Fruit fly (Drosophila melanogaster) whole organism, embryonic: ENCODE results near the gene Acat2.

Experiments used
- Awh ChIP-seq: fragments of 200-800 bp; sonication (Bioruptor generic); IDR thresholded peaks from 2 replicates; pipeline ENCODE4, ENCODE4 v1.3.6; 2022; ENCODE audit warnings: missing biosample characterization, missing genetic modification characterization
- CG10565 ChIP-seq: fragments of 200-800 bp; sonication (Bioruptor generic); optimal IDR thresholded peaks from 3 replicates; lab custom pipeline; 2016; ENCODE audit warnings: missing biosample characterization, mild to moderate bottlenecking, missing genetic modification characterization
- CG12104 ChIP-seq: fragments of 200-800 bp; sonication (Bioruptor generic); optimal IDR thresholded peaks from 3 replicates; lab custom pipeline; 2016; ENCODE audit warnings: missing biosample characterization, missing genetic modification characterization
- CG13775 ChIP-seq: fragments of 200-800 bp; sonication (Bioruptor generic); optimal IDR thresholded peaks from 3 replicates; lab custom pipeline; 2017; ENCODE audit warnings: missing biosample characterization, mild to moderate bottlenecking, missing genetic modification characterization
- CG14965 ChIP-seq: fragments of 200-800 bp; sonication (Bioruptor generic); optimal IDR thresholded peaks from 2 replicates; lab custom pipeline; 2016; ENCODE audit warnings: missing biosample characterization, missing genetic modification characterization, borderline replicate concordance
- CG1529 ChIP-seq: fragments of 200-800 bp; sonication (Bioruptor generic); optimal IDR thresholded peaks from 3 replicates; lab custom pipeline; 2018; ENCODE audit warnings: missing biosample characterization, missing genetic modification characterization
- CG17361 ChIP-seq: fragments of 200-800 bp; sonication (Bioruptor generic); IDR thresholded peaks from 3 replicates; pipeline ENCODE4 v1.3.6; 2022; ENCODE audit warnings: missing biosample characterization, missing genetic modification characterization
- CG17385 ChIP-seq: fragments of 200-800 bp; sonication (Bioruptor generic); optimal IDR thresholded peaks from 3 replicates; lab custom pipeline; 2018; ENCODE audit warnings: missing biosample characterization, mild to moderate bottlenecking, missing genetic modification characterization
- CG2678 ChIP-seq: fragments of 200-800 bp; sonication (Bioruptor generic); optimal IDR thresholded peaks from 3 replicates; lab custom pipeline; 2019; ENCODE audit warnings: missing biosample characterization, mild to moderate bottlenecking, missing genetic modification characterization, moderate library complexity
- CG6689 ChIP-seq: fragments of 200-800 bp; sonication (Bioruptor generic); IDR thresholded peaks from 2 replicates; pipeline ENCODE4 v1.3.6; 2022; ENCODE audit warnings: missing biosample characterization, missing genetic modification characterization
- CG6854 ChIP-seq: fragments of 200-800 bp; sonication (Bioruptor generic); optimal IDR thresholded peaks from 3 replicates; lab custom pipeline; 2017; ENCODE audit warnings: missing biosample characterization, mild to moderate bottlenecking, missing genetic modification characterization
- CG7357 ChIP-seq: fragments of 200-800 bp; sonication (Bioruptor generic); IDR thresholded peaks from 3 replicates; pipeline ENCODE4 v1.3.6; 2022; ENCODE audit warnings: missing biosample characterization, missing genetic modification characterization
- CG7928 ChIP-seq: fragments of 200-800 bp; sonication (Bioruptor generic); optimal IDR thresholded peaks from 2 replicates; lab custom pipeline; 2017; ENCODE audit warnings: missing biosample characterization, mild to moderate bottlenecking, missing genetic modification characterization
- CG8765 ChIP-seq: fragments of 200-800 bp; sonication (Bioruptor generic); IDR thresholded peaks from 2 replicates; pipeline ENCODE4 v1.3.6; 2022; ENCODE audit warnings: missing biosample characterization, missing genetic modification characterization
- CG8924 ChIP-seq: fragments of 200-800 bp; optimal IDR thresholded peaks from 3 replicates; lab custom pipeline; 2019; ENCODE audit warnings: missing biosample characterization, mild to moderate bottlenecking, missing genetic modification characterization, moderate library complexity
- CG9876 ChIP-seq: fragments of 200-800 bp; sonication (Bioruptor generic); optimal IDR thresholded peaks from 2 replicates; lab custom pipeline; 2016; ENCODE audit warnings: missing biosample characterization, missing genetic modification characterization
- ERR ChIP-seq: fragments of 200-800 bp; sonication (Bioruptor generic); optimal IDR thresholded peaks from 2 replicates; lab custom pipeline; 2016; ENCODE audit warnings: missing biosample characterization, missing genetic modification characterization
- HmgD ChIP-seq: fragments of 200-800 bp; sonication (Bioruptor generic); optimal IDR thresholded peaks from 3 replicates; lab custom pipeline; 2016; ENCODE audit warnings: missing biosample characterization, missing genetic modification characterization
- Jarid2 ChIP-seq: fragments of 200-800 bp; sonication (Bioruptor generic); optimal IDR thresholded peaks from 3 replicates; lab custom pipeline; 2017; ENCODE audit warnings: mild to moderate bottlenecking, missing biosample characterization, missing genetic modification reagents, missing genetic modification characterization
- Mes4 ChIP-seq: fragments of 200-800 bp; sonication (Bioruptor generic); optimal IDR thresholded peaks from 2 replicates; lab custom pipeline; 2016; ENCODE audit warnings: missing biosample characterization, missing genetic modification characterization
- Mrtf ChIP-seq: fragments of 200-800 bp; sonication (Bioruptor generic); IDR thresholded peaks from 3 replicates; pipeline ENCODE4 v1.3.6; 2022; ENCODE audit warnings: missing biosample characterization, missing genetic modification characterization
- Nf-YA ChIP-seq: fragments of 200-800 bp; sonication (Bioruptor generic); IDR thresholded peaks from 2 replicates; pipeline ENCODE4 v1.3.6; 2022; ENCODE audit warnings: missing biosample characterization, missing genetic modification characterization
- Pdp1 ChIP-seq, 2 experiments: fragments of 200-800 bp; sonication (Bioruptor generic); optimal IDR thresholded peaks; 3 replicates each; lab custom pipeline; 2016; ENCODE audit warnings: missing biosample characterization in 2 of 2, missing genetic modification characterization in 2 of 2, mild to moderate bottlenecking in 1 of 2, moderate library complexity in 1 of 2
- Six4 ChIP-seq: fragments of 200-800 bp; sonication (Bioruptor generic); optimal IDR thresholded peaks from 2 replicates; lab custom pipeline; 2016; ENCODE audit warnings: missing biosample characterization, missing genetic modification characterization
- Spps ChIP-seq: fragments of 200-800 bp; sonication (Bioruptor generic); optimal IDR thresholded peaks from 2 replicates; lab custom pipeline; 2018; ENCODE audit warnings: missing biosample characterization, mild to moderate bottlenecking, missing genetic modification characterization
- Sry-δ ChIP-seq: fragments of 200-800 bp; sonication (Bioruptor generic); optimal IDR thresholded peaks from 2 replicates; lab custom pipeline; 2016; ENCODE audit warnings: missing biosample characterization, missing genetic modification characterization
- Vsx1 ChIP-seq: fragments of 200-800 bp; sonication (Bioruptor generic); optimal IDR thresholded peaks from 2 replicates; lab custom pipeline; 2017; ENCODE audit warnings: missing biosample characterization, mild to moderate bottlenecking, missing genetic modification characterization, missing genetic modification reagents
- ap ChIP-seq: fragments of 200-800 bp; sonication (Bioruptor generic); IDR thresholded peaks from 2 replicates; pipeline ENCODE4 v1.3.6; 2022; ENCODE audit warnings: missing biosample characterization, missing genetic modification characterization
- ara ChIP-seq: fragments of 200-800 bp; sonication (Bioruptor generic); IDR thresholded peaks from 2 replicates; pipeline ENCODE4 v1.3.6; 2022; ENCODE audit warnings: missing biosample characterization, missing genetic modification characterization
- ash1 ChIP-seq: fragments of 200-800 bp; sonication (Bioruptor generic); optimal IDR thresholded peaks from 2 replicates; lab custom pipeline; 2018; ENCODE audit warnings: missing biosample characterization, mild to moderate bottlenecking, missing genetic modification characterization
- az2 ChIP-seq: fragments of 200-800 bp; sonication (Bioruptor generic); optimal IDR thresholded peaks from 3 replicates; lab custom pipeline; 2016; ENCODE audit warnings: missing biosample characterization, missing genetic modification characterization
- ci ChIP-seq: fragments of 200-800 bp; sonication (Bioruptor generic); IDR thresholded peaks from 3 replicates; pipeline ENCODE4 v1.3.6; 2022; ENCODE audit warnings: missing biosample characterization, missing genetic modification characterization
- crc ChIP-seq: fragments of 200-800 bp; sonication (Bioruptor generic); optimal IDR thresholded peaks from 2 replicates; lab custom pipeline; 2016; ENCODE audit warnings: missing biosample characterization, missing genetic modification characterization
- crp ChIP-seq, 2 experiments: fragments of 200-800 bp; sonication (Bioruptor generic); optimal IDR thresholded peaks; 2 replicates in 1 of 2; 3 replicates in 1 of 2; lab custom pipeline; 2017; ENCODE audit warnings: missing biosample characterization in 2 of 2, missing genetic modification characterization in 2 of 2, mild to moderate bottlenecking in 1 of 2, moderate library complexity in 1 of 2
- dati ChIP-seq: fragments of 200-800 bp; sonication (Bioruptor generic); IDR thresholded peaks from 2 replicates; pipeline ENCODE4 v1.3.6; 2022; ENCODE audit warnings: missing biosample characterization, missing genetic modification characterization
- en ChIP-seq: fragments of 200-800 bp; sonication (Bioruptor generic); optimal IDR thresholded peaks from 2 replicates; lab custom pipeline; 2016; ENCODE audit warnings: missing biosample characterization, missing genetic modification characterization
- ewg ChIP-seq: fragments of 200-800 bp; sonication (Bioruptor generic); optimal IDR thresholded peaks from 3 replicates; lab custom pipeline; 2017; ENCODE audit warnings: mild to moderate bottlenecking, missing biosample characterization, missing genetic modification reagents, missing genetic modification characterization
- exex ChIP-seq: fragments of 200-800 bp; sonication (Bioruptor generic); optimal IDR thresholded peaks from 4 replicates; lab custom pipeline; 2018; ENCODE audit warnings: missing biosample characterization, mild to moderate bottlenecking, missing genetic modification characterization, moderate library complexity
- fd64A ChIP-seq: fragments of 200-800 bp; sonication (Bioruptor generic); optimal IDR thresholded peaks from 3 replicates; lab custom pipeline; 2018; ENCODE audit warnings: missing biosample characterization, mild to moderate bottlenecking, missing genetic modification characterization
- grau ChIP-seq: fragments of 200-800 bp; optimal IDR thresholded peaks from 3 replicates; lab custom pipeline; 2019; ENCODE audit warnings: missing biosample characterization, mild to moderate bottlenecking, missing genetic modification characterization, moderate library complexity
- h ChIP-seq: fragments of >200 bp; optimal IDR thresholded peaks from 2 replicates; lab custom pipeline; 2017
- insv ChIP-seq, 2 experiments: fragments of 200-800 bp; sonication (Bioruptor generic); optimal IDR thresholded peaks; 3 replicates each; lab custom pipeline; 2016 to 2018; ENCODE audit warnings: missing biosample characterization in 2 of 2, missing genetic modification characterization in 2 of 2
- nerfin-1 ChIP-seq: fragments of 200-800 bp; sonication (Bioruptor generic); optimal IDR thresholded peaks from 3 replicates; lab custom pipeline; 2019; ENCODE audit warnings: missing biosample characterization, mild to moderate bottlenecking, missing genetic modification characterization, moderate library complexity
- pros ChIP-seq: fragments of 200-800 bp; sonication (Bioruptor generic); optimal IDR thresholded peaks from 3 replicates; lab custom pipeline; 2019; ENCODE audit warnings: missing biosample characterization, mild to moderate bottlenecking, missing genetic modification characterization, moderate library complexity
- seq ChIP-seq: fragments of 200-800 bp; sonication (Bioruptor generic); IDR thresholded peaks from 2 replicates; pipeline ENCODE4 v1.3.6; 2022; ENCODE audit warnings: missing biosample characterization, missing genetic modification characterization
- tap ChIP-seq: fragments of 200-800 bp; optimal IDR thresholded peaks from 3 replicates; lab custom pipeline; 2019; ENCODE audit warnings: missing biosample characterization, mild to moderate bottlenecking, missing genetic modification characterization, moderate library complexity
- trh ChIP-seq: fragments of 200-800 bp; sonication (Bioruptor generic); optimal IDR thresholded peaks from 2 replicates; lab custom pipeline; 2016; ENCODE audit warnings: missing biosample characterization, missing genetic modification characterization
- wor ChIP-seq: fragments of 200-800 bp; sonication (Bioruptor generic); IDR thresholded peaks from 2 replicates; pipeline ENCODE4 v1.3.6; 2022; ENCODE audit warnings: missing biosample characterization, missing genetic modification characterization
- zf30C ChIP-seq: fragments of 200-800 bp; sonication (Bioruptor generic); optimal IDR thresholded peaks from 3 replicates; lab custom pipeline; 2018; ENCODE audit warnings: missing biosample characterization, mild to moderate bottlenecking, missing genetic modification characterization

The Acat2 gene

dm6 chr3L:1318241-1318640 is 15.5 kb downstream of the Acat2 start, which contains the start of gene Myo61F (continued):
- no peak for TF ChIP-seq Vsx1 (GFP tag; lab: Kevin White, UChicago)
- no peak for TF ChIP-seq CG8765
- no peak for TF ChIP-seq Mes4

- TF ChIP-seq dati: 0 out of 2 replicates have a peak, but pooled peaks have one; percentile 27
- TF ChIP-seq nerfin-1: peak; percentile 72
- TF ChIP-seq crc (GFP tag; lab: Kevin White, UChicago): peak; percentile 2
- TF ChIP-seq ewg (GFP tag; lab: Kevin White, UChicago): peak; percentile 77
- TF ChIP-seq seq: peak; percentile 58; the same call in 1 of the 2 replicates
- no peak for TF ChIP-seq CG14965 (GFP tag; lab: Kevin White, UChicago)
- TF ChIP-seq CG10565 (GFP tag; lab: Kevin White, UChicago): peak; percentile 39
- TF ChIP-seq CG7357: peak; percentile 62; the same call in 1 of the 3 replicates
- peak; percentile 83 for TF ChIP-seq CG2678 (tag; lab: Kevin White, UChicago)
- peak; percentile 75 for TF ChIP-seq CG17385 (GFP tag; lab: Kevin White, UChicago)
- TF ChIP-seq CG13775: peak; percentile 52
- peak; percentile 56; the same call in 1 of the 3 replicates for TF ChIP-seq Mrtf
- no peak for TF ChIP-seq CG9876 (GFP tag; lab: Kevin White, UChicago)
- peak; percentile 12 for TF ChIP-seq zf30C (GFP tag; lab: Kevin White, UChicago)
- no peak for TF ChIP-seq insv (GFP tag; optimal IDR thresholded peaks at IDR 0.05; lab: Kevin White, UChicago)
- TF ChIP-seq h (lab: Kevin White, UChicago): no peak
- peak; percentile 70 for TF ChIP-seq Mes4
- peak; percentile 87 for TF ChIP-seq az2 (GFP tag; lab: Kevin White, UChicago)
- TF ChIP-seq CG6689 (GFP tag; lab: Robert Waterston, UW): peak; percentile 84
- peak in 1 of 2 experiments; percentile 23 for TF ChIP-seq crp (GFP tag; optimal IDR thresholded peaks at IDR 0.05; lab: Kevin White, UChicago)
- TF ChIP-seq wor: peak; percentile 81
- peak; percentile 82 for TF ChIP-seq tap (tag; lab: Kevin White, UChicago)
- no peak for TF ChIP-seq HmgD (GFP tag; lab: Kevin White, UChicago)
- peak; percentile 24 to 72 for TF ChIP-seq Pdp1 (GFP tag; optimal IDR thresholded peaks at IDR 0.05; lab: Kevin White, UChicago)
- peak; percentile 56 for TF ChIP-seq ap (GFP tag; lab: Robert Waterston, UW)
- peak; percentile 18 for TF ChIP-seq pros (GFP tag; lab: Kevin White, UChicago)
- TF ChIP-seq Spps: peak; percentile 57
- no peak for TF ChIP-seq CG6854 (GFP tag; lab: Kevin White, UChicago)
- TF ChIP-seq Six4 (GFP tag; lab: Kevin White, UChicago): peak; percentile 82
- TF ChIP-seq ara (GFP tag; lab: Robert Waterston, UW): peak; percentile 88
- no peak for TF ChIP-seq CG7928 (GFP tag; lab: Kevin White, UChicago)
- TF ChIP-seq ERR (GFP tag; lab: Kevin White, UChicago): no peak
- no peak for TF ChIP-seq ash1 (GFP tag; lab: Kevin White, UChicago)
- peak; percentile 49 for TF ChIP-seq en (GFP tag; lab: Kevin White, UChicago)
- peak; percentile 82 for TF ChIP-seq Awh
- peak; percentile 22 for TF ChIP-seq Sry-δ (GFP tag; lab: Kevin White, UChicago)
- peak; percentile 16 for TF ChIP-seq CG12104 (GFP tag; lab: Kevin White, UChicago)
- peak; percentile 79 for TF ChIP-seq CG17361 (GFP tag; lab: Robert Waterston, UW)
- TF ChIP-seq grau (tag; lab: Kevin White, UChicago): peak; percentile 66
- peak; percentile 78 for TF ChIP-seq fd64A (GFP tag; lab: Kevin White, UChicago)
- TF ChIP-seq exex (tag; lab: Kevin White, UChicago): no peak
- TF ChIP-seq CG8924 (tag; lab: Kevin White, UChicago): peak; percentile 70
- peak; percentile 7 for TF ChIP-seq Jarid2
- TF ChIP-seq ci (GFP tag; lab: Robert Waterston, UW): peak; percentile 95
- TF ChIP-seq CG1529 (GFP tag; lab: Kevin White, UChicago): peak; percentile 81
- peak; percentile 63 for TF ChIP-seq trh
- peak; percentile 80 for TF ChIP-seq Nf-YA (GFP tag; lab: Robert Waterston, UW)
Measured at dm6 chr3L:1319097-1319725, 16.5 kb downstream of the Acat2 start.
